ENCODE assay signal across 6 fruit fly cellular contexts in genomic region chr2L:16858466-16859007, dm6.
A peak's percentile ranks its signal among the peaks of the same experiment; 100 is the strongest.
TF ChIP-seq lines count a peak whose summit lies in the region.

Gene CG31809 (minus strand): TSS chr2L:16858714.

- TF ChIP-seq CTCF in whole organism, embryonic (GFP tag; optimal IDR thresholded peaks at IDR 0.05; lab: Kevin White, UChicago): no peak

TF ChIP-seq in whole organism, 6 proteins besides CTCF, POLR2A, EP300 and RAD21:
- TF ChIP-seq pan (optimal IDR thresholded peaks at IDR 0.05; lab: Kevin White, UChicago): peak; percentile 40
- TF ChIP-seq EcR (GFP tag; optimal IDR thresholded peaks at IDR 0.05; lab: Kevin White, UChicago): no peak
- TF ChIP-seq psq (optimal IDR thresholded peaks at IDR 0.05; lab: Kevin White, UChicago): no peak
- TF ChIP-seq usp (GFP tag; optimal IDR thresholded peaks at IDR 0.05; lab: Kevin White, UChicago): no peak
- TF ChIP-seq CG8478 (optimal IDR thresholded peaks at IDR 0.05; lab: Kevin White, UChicago): no peak
- TF ChIP-seq Dll (optimal IDR thresholded peaks at IDR 0.05; lab: Kevin White, UChicago): no peak
TF ChIP-seq in whole organism: peak in this region for 1.

TF ChIP-seq in whole organism, adult, 20 proteins besides CTCF, POLR2A, EP300 and RAD21:
- TF ChIP-seq kay (GFP tag; lab: Kevin White, UChicago; ENCODE audit: borderline replicate concordance): peak; percentile 74
- peak; percentile 9 for TF ChIP-seq CG12768 (GFP tag; optimal IDR thresholded peaks at IDR 0.05; lab: Kevin White, UChicago)
- no peak for TF ChIP-seq Hr96 (GFP tag; optimal IDR thresholded peaks at IDR 0.05; lab: Kevin White, UChicago)

TF ChIP-seq in whole organism, embryonic, 481 proteins besides CTCF, POLR2A, EP300 and RAD21 (continues in another document):
- peak; percentile 22; the same call in 1 of the 2 replicates for TF ChIP-seq Xrp1 (GFP tag; IDR thresholded peaks at IDR 0.05; lab: Robert Waterston, UW)
- TF ChIP-seq Dll (GFP tag; IDR thresholded peaks at IDR 0.05; lab: Robert Waterston, UW; ENCODE audit: partially characterized antibody): 0 out of 4 replicates have a peak, but pooled peaks have one; percentile 23
- TF ChIP-seq MTF-1 (GFP tag; optimal IDR thresholded peaks at IDR 0.05; lab: Kevin White, UChicago; ENCODE audit: borderline replicate concordance): peak; percentile 13
- TF ChIP-seq CG33213 (GFP tag; optimal IDR thresholded peaks at IDR 0.05; lab: Kevin White, UChicago): no peak
- no peak for TF ChIP-seq CG1647 (GFP tag; optimal IDR thresholded peaks at IDR 0.05; lab: Kevin White, UChicago)
- peak; percentile 47 for TF ChIP-seq CG6254 (GFP tag; optimal IDR thresholded peaks at IDR 0.05; lab: Kevin White, UChicago)
- no peak for TF ChIP-seq Ets65A (GFP tag; lab: Kevin White, UChicago)
- TF ChIP-seq hkb (optimal IDR thresholded peaks at IDR 0.05; lab: Kevin White, UChicago): no peak
- TF ChIP-seq hkb (GFP tag; IDR thresholded peaks at IDR 0.05; lab: Robert Waterston, UW): peak; percentile 38; the same call in 1 of the 2 replicates
- peak; percentile 47 for TF ChIP-seq wek (GFP tag; optimal IDR thresholded peaks at IDR 0.05; lab: Kevin White, UChicago)
- peak; percentile 13 for TF ChIP-seq CG7987 (GFP tag; optimal IDR thresholded peaks at IDR 0.05; lab: Kevin White, UChicago)
- no peak for TF ChIP-seq ranshi (GFP tag; IDR thresholded peaks at IDR 0.05; lab: Robert Waterston, UW)
- TF ChIP-seq CG3163 (GFP tag; optimal IDR thresholded peaks at IDR 0.05; lab: Kevin White, UChicago): peak; percentile 71
- TF ChIP-seq CG9437 (GFP tag; optimal IDR thresholded peaks at IDR 0.05; lab: Kevin White, UChicago): no peak
- peak; percentile 7; the same call in 1 of the 2 replicates for TF ChIP-seq CG10366 (GFP tag; IDR thresholded peaks at IDR 0.05; lab: Robert Waterston, UW)
- peak; percentile 5 for TF ChIP-seq sens (GFP tag; lab: Kevin White, UChicago)
- TF ChIP-seq CG4854 (GFP tag; optimal IDR thresholded peaks at IDR 0.05; lab: Kevin White, UChicago): no peak
- peak in 1 of 2 experiments; percentile 41 for TF ChIP-seq Trl (optimal IDR thresholded peaks at IDR 0.05; lab: Kevin White, UChicago)
- no peak for TF ChIP-seq Trl (GFP tag; optimal IDR thresholded peaks at IDR 0.05; lab: Kevin White, UChicago)
- TF ChIP-seq CG5245 (GFP tag; optimal IDR thresholded peaks at IDR 0.05; lab: Kevin White, UChicago): no peak

TF ChIP-seq in whole organism, prepupa, 60 proteins besides CTCF, POLR2A, EP300 and RAD21:
- TF ChIP-seq OdsH (GFP tag; optimal IDR thresholded peaks at IDR 0.05; lab: Kevin White, UChicago) (no peak), Eip78C (GFP tag; lab: Kevin White, UChicago) (peak; percentile 30), CG1621 (tag; optimal IDR thresholded peaks at IDR 0.05; lab: Kevin White, UChicago) (no peak), CG8632 (GFP tag; optimal IDR thresholded peaks at IDR 0.05; lab: Kevin White, UChicago) (no peak), CG15336 (GFP tag; IDR thresholded peaks at IDR 0.05; lab: Robert Waterston, UW) (peak; percentile 38; the same call in 1 of the 2 replicates), Met (GFP tag; optimal IDR thresholded peaks at IDR 0.05; lab: Kevin White, UChicago) (no peak), fkh (GFP tag; optimal IDR thresholded peaks at IDR 0.05; lab: Kevin White, UChicago) (peak; percentile 63)

TF ChIP-seq in whole organism, pupa, 21 proteins besides CTCF, POLR2A, EP300 and RAD21:
- TF ChIP-seq D1 (tag; optimal IDR thresholded peaks at IDR 0.05; lab: Kevin White, UChicago) (peak; percentile 38), fd96Ca (GFP tag; IDR thresholded peaks at IDR 0.05; lab: Robert Waterston, UW) (no peak), Pif1B (GFP tag; optimal IDR thresholded peaks at IDR 0.05; lab: Kevin White, UChicago) (no peak)

TF ChIP-seq in whole organism, wandering third instar larva, 38 proteins besides CTCF, POLR2A, EP300 and RAD21:
- TF ChIP-seq CrebA (GFP tag; optimal IDR thresholded peaks at IDR 0.05; lab: Kevin White, UChicago; ENCODE audit: borderline replicate concordance) (peak; percentile 14), dsf (GFP tag; optimal IDR thresholded peaks at IDR 0.05; lab: Kevin White, UChicago; ENCODE audit: borderline replicate concordance) (no peak)
